Worm (Caenorhabditis elegans): ENCODE data around the gene ser-6.

DNA sequence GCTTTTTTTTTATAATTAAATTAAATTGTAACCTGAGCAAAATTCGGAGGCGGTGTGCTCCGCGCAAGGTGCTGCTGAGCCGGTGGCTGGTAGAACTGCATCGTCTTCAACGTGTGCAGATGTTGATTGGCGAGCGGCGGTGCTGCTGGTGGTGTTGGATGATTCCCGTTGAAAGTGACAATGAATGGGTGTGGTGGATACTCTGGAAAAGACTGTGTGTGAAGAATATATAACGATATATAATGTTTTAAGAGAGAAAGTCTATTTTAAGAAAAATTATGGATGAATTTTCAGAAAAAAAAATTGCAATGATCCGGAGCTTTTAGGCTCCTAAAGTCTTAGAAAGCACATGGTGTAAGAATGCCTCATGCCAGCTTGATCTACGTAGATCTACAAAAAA, 35.5 kb downstream of the ser-6 start, which contains the start of gene Y54G2A.26:
- no peak for TF ChIP-seq pat-9 (tag; optimal IDR thresholded peaks at IDR 0.05)
- TF ChIP-seq ceh-18 (tag; optimal IDR thresholded peaks at IDR 0.05) = no peak
- no peak for TF ChIP-seq unc-86 (tag; optimal IDR thresholded peaks at IDR 0.05)
- no peak for TF ChIP-seq nhr-11 (tag; optimal IDR thresholded peaks at IDR 0.05)
- TF ChIP-seq unc-42 (tag; optimal IDR thresholded peaks at IDR 0.05) = no peak
- TF ChIP-seq hlh-30 (tag; optimal IDR thresholded peaks at IDR 0.05; ENCODE audit: insufficient read depth) = no peak
- TF ChIP-seq fkh-6 (tag; optimal IDR thresholded peaks at IDR 0.05) = no peak
- no peak for TF ChIP-seq fkh-10 (GFP tag; optimal IDR thresholded peaks at IDR 0.05)
- TF ChIP-seq ceh-9 (tag; optimal IDR thresholded peaks at IDR 0.05) = no peak

Data from whole organism, late embryonic.